Fruit fly (Drosophila melanogaster) whole organism, prepupa: ENCODE measurements around the gene hb.
A peak's percentile ranks its signal among the peaks of the same experiment; 100 is the strongest.

ENCODE experiments used
- CG10631 ChIP-seq: fragments of 200-800 bp; sonication (Bioruptor generic); optimal IDR thresholded peaks from 2 replicates; lab custom pipeline; 2016; ENCODE audit warnings: missing biosample characterization, missing genetic modification characterization
- CG11294 ChIP-seq: fragments of 200-800 bp; sonication (Bioruptor generic); IDR thresholded peaks from 2 replicates; pipeline ENCODE4 v1.3.6; 2022; ENCODE audit warnings: missing biosample characterization, missing genetic modification characterization
- CG11902 ChIP-seq: fragments of 200-800 bp; sonication (Bioruptor generic); optimal IDR thresholded peaks from 3 replicates; lab custom pipeline; 2016; ENCODE audit warnings: missing biosample characterization, missing genetic modification characterization
- CG15336 ChIP-seq: fragments of 200-800 bp; sonication (Bioruptor generic); IDR thresholded peaks from 2 replicates; pipeline ENCODE4 v1.3.6; 2022; ENCODE audit warnings: missing biosample characterization, missing genetic modification characterization
- CG1621 ChIP-seq: fragments of 200-800 bp; sonication (Bioruptor generic); optimal IDR thresholded peaks from 3 replicates; lab custom pipeline; 2018; ENCODE audit warnings: missing biosample characterization, mild to moderate bottlenecking, missing genetic modification characterization
- CG16779 ChIP-seq: fragments of 200-800 bp; sonication (Bioruptor generic); optimal IDR thresholded peaks from 3 replicates; lab custom pipeline; 2017; ENCODE audit warnings: missing biosample characterization, mild to moderate bottlenecking, missing genetic modification characterization
- CG3032 ChIP-seq: fragments of 200-800 bp; optimal IDR thresholded peaks from 2 replicates; lab custom pipeline; 2019; ENCODE audit warnings: missing biosample characterization, mild to moderate bottlenecking, missing genetic modification characterization, moderate library complexity
- CG32006 ChIP-seq: fragments of 200-800 bp; sonication (Bioruptor generic); optimal IDR thresholded peaks from 3 replicates; lab custom pipeline; 2017; ENCODE audit warnings: missing biosample characterization, mild to moderate bottlenecking, missing genetic modification characterization
- CG34406 ChIP-seq: fragments of 200-800 bp; sonication (Bioruptor generic); optimal IDR thresholded peaks from 3 replicates; lab custom pipeline; 2016; ENCODE audit warnings: missing biosample characterization, missing genetic modification characterization
- CG3919 ChIP-seq: fragments of 200-800 bp; sonication (Bioruptor generic); optimal IDR thresholded peaks from 3 replicates; lab custom pipeline; 2016; ENCODE audit warnings: missing biosample characterization, missing genetic modification characterization
- CG4318 ChIP-seq: fragments of 200-800 bp; sonication (Bioruptor generic); optimal IDR thresholded peaks from 3 replicates; lab custom pipeline; 2017; ENCODE audit warnings: missing biosample characterization, mild to moderate bottlenecking, missing genetic modification characterization
- CG6163 ChIP-seq: fragments of 200-800 bp; sonication (Bioruptor generic); IDR thresholded peaks from 3 replicates; pipeline ENCODE4 v1.3.6; 2022; ENCODE audit warnings: missing biosample characterization, missing genetic modification characterization
- CG6276 ChIP-seq: fragments of 200-800 bp; sonication (Bioruptor generic); optimal IDR thresholded peaks from 2 replicates; lab custom pipeline; 2017; ENCODE audit warnings: missing biosample characterization, mild to moderate bottlenecking, missing genetic modification characterization
- CG6792 ChIP-seq: fragments of 200-800 bp; sonication (Bioruptor generic); optimal IDR thresholded peaks from 3 replicates; lab custom pipeline; 2016; ENCODE audit warnings: missing biosample characterization, missing genetic modification characterization
- CG6808 ChIP-seq: fragments of 200-800 bp; sonication (Bioruptor generic); optimal IDR thresholded peaks from 3 replicates; lab custom pipeline; 2017; ENCODE audit warnings: missing biosample characterization, missing genetic modification characterization, mild to moderate bottlenecking, moderate library complexity, missing genetic modification reagents
- CG7368 ChIP-seq: fragments of 200-800 bp; sonication (Bioruptor generic); optimal IDR thresholded peaks from 3 replicates; lab custom pipeline; 2016; ENCODE audit warnings: missing biosample characterization, missing genetic modification characterization
- CG8119 ChIP-seq: fragments of 200-800 bp; sonication (Bioruptor generic); IDR thresholded peaks from 3 replicates; pipeline ENCODE4 v1.3.6; 2022; ENCODE audit warnings: missing biosample characterization, missing genetic modification characterization
- CG8319 ChIP-seq: fragments of 200-800 bp; sonication (Bioruptor generic); optimal IDR thresholded peaks from 3 replicates; lab custom pipeline; 2016; ENCODE audit warnings: missing biosample characterization, missing genetic modification characterization
- CG8632 ChIP-seq: fragments of 200-800 bp; sonication (Bioruptor generic); optimal IDR thresholded peaks from 3 replicates; lab custom pipeline; 2016; ENCODE audit warnings: missing biosample characterization, missing genetic modification characterization
- CG9139 ChIP-seq: fragments of 200-800 bp; sonication (Bioruptor generic); optimal IDR thresholded peaks from 3 replicates; lab custom pipeline; 2017; ENCODE audit warnings: missing biosample characterization, mild to moderate bottlenecking, missing genetic modification characterization
- Eip75B ChIP-seq: fragments of 200-800 bp; sonication (Bioruptor generic); optimal IDR thresholded peaks from 3 replicates; lab custom pipeline; 2016; ENCODE audit warnings: missing biosample characterization, missing genetic modification characterization
- Eip78C ChIP-seq: fragments of 200-800 bp; sonication (Bioruptor generic); peaks from one replicate; lab custom pipeline; 2016; ENCODE audit warnings: missing biosample characterization, missing genetic modification characterization
- Eip93F ChIP-seq: fragments of 200-800 bp; sonication (Bioruptor generic); optimal IDR thresholded peaks from 2 replicates; lab custom pipeline; 2016; ENCODE audit warnings: missing biosample characterization, mild to moderate bottlenecking, missing genetic modification characterization
- Ets21C ChIP-seq: fragments of 200-800 bp; sonication (Bioruptor generic); optimal IDR thresholded peaks from 3 replicates; lab custom pipeline; 2016; ENCODE audit warnings: missing biosample characterization, missing genetic modification characterization
- Ets96B ChIP-seq: fragments of 200-800 bp; optimal IDR thresholded peaks from 2 replicates; lab custom pipeline; 2019; ENCODE audit warnings: missing biosample characterization, mild to moderate bottlenecking, missing genetic modification characterization, moderate library complexity
- Hr38 ChIP-seq: sonication (Bioruptor generic); optimal IDR thresholded peaks from 2 replicates; lab custom pipeline; 2016; ENCODE audit warnings: missing biosample characterization, missing genetic modification characterization
- Hr39 ChIP-seq: fragments of 200-800 bp; sonication (Bioruptor generic); optimal IDR thresholded peaks from 2 replicates; lab custom pipeline; 2016; ENCODE audit warnings: missing biosample characterization, missing genetic modification characterization
- Hr4 ChIP-seq: fragments of 200-800 bp; sonication (Bioruptor generic); optimal IDR thresholded peaks from 3 replicates; lab custom pipeline; 2016; ENCODE audit warnings: missing biosample characterization, missing genetic modification characterization
- OdsH ChIP-seq: fragments of 200-800 bp; sonication (Bioruptor generic); optimal IDR thresholded peaks from 3 replicates; lab custom pipeline; 2016; ENCODE audit warnings: missing biosample characterization, missing genetic modification characterization
- Smox ChIP-seq: fragments of 200-800 bp; sonication (Bioruptor generic); optimal IDR thresholded peaks from 3 replicates; lab custom pipeline; 2016; ENCODE audit warnings: missing biosample characterization, missing genetic modification characterization
- Sox102F ChIP-seq: fragments of 200-800 bp; sonication (Bioruptor generic); optimal IDR thresholded peaks from 2 replicates; lab custom pipeline; 2016; ENCODE audit warnings: missing biosample characterization, mild to moderate bottlenecking, missing genetic modification characterization
- Sox14 ChIP-seq: fragments of 200-800 bp; sonication (Bioruptor generic); optimal IDR thresholded peaks from 3 replicates; lab custom pipeline; 2016; ENCODE audit warnings: missing biosample characterization, missing genetic modification characterization
- achi ChIP-seq: fragments of 200-800 bp; sonication (Bioruptor generic); optimal IDR thresholded peaks from 3 replicates; lab custom pipeline; 2016; ENCODE audit warnings: missing biosample characterization, missing genetic modification characterization
- acj6 ChIP-seq: fragments of 200-800 bp; sonication (Bioruptor generic); optimal IDR thresholded peaks from 3 replicates; lab custom pipeline; 2016; ENCODE audit warnings: missing biosample characterization, missing genetic modification characterization
- dac ChIP-seq: fragments of 200-800 bp; sonication (Bioruptor generic); optimal IDR thresholded peaks from 2 replicates; lab custom pipeline; 2017; ENCODE audit warnings: missing biosample characterization, mild to moderate bottlenecking, missing genetic modification characterization
- eg ChIP-seq: fragments of 200-800 bp; sonication (Bioruptor generic); IDR thresholded peaks from 3 replicates; pipeline ENCODE4 v1.3.6; 2022; ENCODE audit warnings: missing biosample characterization, missing genetic modification characterization
- esn ChIP-seq: fragments of 200-800 bp; sonication (Bioruptor generic); optimal IDR thresholded peaks from 2 replicates; lab custom pipeline; 2016; ENCODE audit warnings: missing biosample characterization, mild to moderate bottlenecking, missing genetic modification characterization, moderate library complexity
- fd59A ChIP-seq: fragments of 200-800 bp; sonication (Bioruptor generic); optimal IDR thresholded peaks from 2 replicates; lab custom pipeline; 2017; ENCODE audit warnings: missing biosample characterization, mild to moderate bottlenecking, missing genetic modification characterization, missing genetic modification reagents
- fd85E ChIP-seq: fragments of 200-800 bp; sonication (Bioruptor generic); optimal IDR thresholded peaks from 3 replicates; lab custom pipeline; 2016; ENCODE audit warnings: missing biosample characterization, missing genetic modification characterization
- fkh ChIP-seq: fragments of 200-800 bp; sonication (Bioruptor generic); optimal IDR thresholded peaks from 3 replicates; lab custom pipeline; 2017; ENCODE audit warnings: missing biosample characterization, mild to moderate bottlenecking, missing genetic modification characterization, moderate library complexity
- lz ChIP-seq: fragments of 200-800 bp; sonication (Bioruptor generic); optimal IDR thresholded peaks from 3 replicates; lab custom pipeline; 2016; ENCODE audit warnings: missing biosample characterization, missing genetic modification characterization
- pdm3 ChIP-seq: fragments of 200-800 bp; sonication (Bioruptor generic); optimal IDR thresholded peaks from 3 replicates; lab custom pipeline; 2016; ENCODE audit warnings: missing biosample characterization, missing genetic modification characterization
- salr ChIP-seq, 2 experiments: fragments of 200-800 bp; sonication (Bioruptor generic); optimal IDR thresholded peaks; 3 replicates each; lab custom pipeline; 2016 to 2018; ENCODE audit warnings: missing biosample characterization in 2 of 2, missing genetic modification characterization in 2 of 2, mild to moderate bottlenecking in 1 of 2
- spab ChIP-seq: fragments of 200-800 bp; sonication (Bioruptor generic); optimal IDR thresholded peaks from 2 replicates; lab custom pipeline; 2017; ENCODE audit warnings: missing biosample characterization, mild to moderate bottlenecking, missing genetic modification characterization, missing genetic modification reagents
- ss ChIP-seq, 2 experiments: fragments of 200-800 bp; sonication (Bioruptor generic); optimal IDR thresholded peaks; 2 replicates in 1 of 2; 3 replicates in 1 of 2; lab custom pipeline; 2017 to 2018; ENCODE audit warnings: mild to moderate bottlenecking in 2 of 2, missing biosample characterization in 2 of 2, missing genetic modification characterization in 2 of 2, moderate library complexity in 1 of 2
- svp ChIP-seq: fragments of 200-800 bp; sonication (Bioruptor generic); peaks from one replicate; lab custom pipeline; 2016; ENCODE audit warnings: missing biosample characterization, missing genetic modification characterization

Gene hb

dm6 chr3R:8654666-8655065 lies 43.0 kb downstream of the hb start, which contains the start of gene CG42489:
Gene CG42489 (minus strand): TSS chr3R:8654766.
- TF ChIP-seq CG11294 (GFP tag; lab: Robert Waterston, UW) (no peak), CG3919 (GFP tag; lab: Kevin White, UChicago) (no peak), fkh (no peak), Sox14 (GFP tag; lab: Kevin White, UChicago) (no peak), CG10631 (no peak), OdsH (GFP tag; lab: Kevin White, UChicago) (no peak), fd85E (no peak), spab (GFP tag; lab: Kevin White, UChicago) (no peak), CG34406 (GFP tag; lab: Kevin White, UChicago) (no peak), CG9139 (GFP tag; lab: Kevin White, UChicago) (no peak), CG32006 (GFP tag; lab: Kevin White, UChicago) (no peak), CG6792 (GFP tag; lab: Kevin White, UChicago) (no peak), ss (GFP tag; optimal IDR thresholded peaks at IDR 0.05; lab: Kevin White, UChicago) (no peak), Eip93F (GFP tag; lab: Kevin White, UChicago) (no peak), esn (GFP tag; lab: Kevin White, UChicago) (no peak), CG8119 (GFP tag; lab: Robert Waterston, UW) (no peak), Eip75B (GFP tag; lab: Kevin White, UChicago) (no peak)

- TF ChIP-seq achi (GFP tag; lab: Kevin White, UChicago) (no peak), fkh (peak; percentile 40)
Observed at dm6 chr3R:8654058-8654457, 43.6 kb downstream of the hb start.

- no peak for TF ChIP-seq CG6276 (GFP tag; lab: Kevin White, UChicago)
- TF ChIP-seq CG11294 (GFP tag; lab: Robert Waterston, UW): peak; percentile 53; the same call in 1 of the 2 replicates
- TF ChIP-seq fkh: no peak
- TF ChIP-seq CG32006 (GFP tag; lab: Kevin White, UChicago): peak; percentile 70
- TF ChIP-seq CG34406 (GFP tag; lab: Kevin White, UChicago): peak; percentile 63
- peak; percentile 73; the same call in 2 of the 3 replicates for TF ChIP-seq eg (GFP tag; lab: Robert Waterston, UW)
- peak; percentile 69 for TF ChIP-seq CG7368
- TF ChIP-seq Sox102F: peak; percentile 81
- peak; percentile 81 for TF ChIP-seq CG3919 (GFP tag; lab: Kevin White, UChicago)
- peak; percentile 85 for TF ChIP-seq pdm3
- TF ChIP-seq CG6163 (GFP tag; lab: Robert Waterston, UW): peak; percentile 69; the same call in 2 of the 3 replicates
- TF ChIP-seq Eip78C: peak; percentile 89
- TF ChIP-seq CG16779 (tag; lab: Kevin White, UChicago): no peak
- TF ChIP-seq Hr4: peak; percentile 84
- no peak for TF ChIP-seq Eip93F (GFP tag; lab: Kevin White, UChicago)
- TF ChIP-seq OdsH (GFP tag; lab: Kevin White, UChicago): peak; percentile 82
- peak; percentile 77 for TF ChIP-seq acj6 (GFP tag; lab: Kevin White, UChicago)
- peak; percentile 65 for TF ChIP-seq CG6792 (GFP tag; lab: Kevin White, UChicago)
- peak; percentile 77 for TF ChIP-seq Hr38 (GFP tag; lab: Kevin White, UChicago)
- TF ChIP-seq CG15336 (GFP tag; lab: Robert Waterston, UW): peak; percentile 64
- peak in 1 of 2 experiments; percentile 15 for TF ChIP-seq ss (GFP tag; optimal IDR thresholded peaks at IDR 0.05; lab: Kevin White, UChicago)
- TF ChIP-seq Eip75B (GFP tag; lab: Kevin White, UChicago): peak; percentile 75
- TF ChIP-seq CG1621 (tag; lab: Kevin White, UChicago): peak; percentile 29
- peak; percentile 79 for TF ChIP-seq Ets21C (GFP tag; lab: Kevin White, UChicago)
- peak; percentile 81 for TF ChIP-seq lz
- peak; percentile 64 for TF ChIP-seq CG11902 (GFP tag; lab: Kevin White, UChicago)
- TF ChIP-seq CG4318 (GFP tag; lab: Kevin White, UChicago): peak; percentile 32
- peak; percentile 45 for TF ChIP-seq CG8632 (GFP tag; lab: Kevin White, UChicago)
- TF ChIP-seq dac (GFP tag; lab: Kevin White, UChicago): peak; percentile 20
- TF ChIP-seq Hr39 (GFP tag; lab: Kevin White, UChicago): peak; percentile 86
- TF ChIP-seq CG6808 (GFP tag; lab: Kevin White, UChicago): peak; percentile 15
- peak in 1 of 2 experiments; percentile 45 for TF ChIP-seq salr (GFP tag; optimal IDR thresholded peaks at IDR 0.05; lab: Kevin White, UChicago)
- TF ChIP-seq esn (GFP tag; lab: Kevin White, UChicago): peak; percentile 85
- TF ChIP-seq Ets96B: peak; percentile 54
- TF ChIP-seq svp: peak; percentile 94
- no peak for TF ChIP-seq fd59A (GFP tag; lab: Kevin White, UChicago)
- TF ChIP-seq CG8319 (GFP tag; lab: Kevin White, UChicago): peak; percentile 74
- TF ChIP-seq Smox (GFP tag; lab: Kevin White, UChicago): peak; percentile 81
- peak; percentile 53 for TF ChIP-seq CG3032 (tag; lab: Kevin White, UChicago)
Observed at dm6 chr3R:8652731-8653130, 44.9 kb downstream of the hb start, which contains the start of the genes Sys1 and Dhod. Gene Sys1 (plus strand): TSS chr3R:8652821. Gene Dhod (minus strand): TSS chr3R:8652916.
